Fruit fly (Drosophila melanogaster) whole organism, wandering third instar larva: ENCODE measurements around the gene CG15563.

Experiments
- Abd-B ChIP-seq: fragments of >200 bp; optimal IDR thresholded peaks from 2 replicates; lab custom pipeline; 2017; ENCODE audit warnings: missing biosample characterization, missing genetic modification characterization
- CG9705 ChIP-seq: fragments of 200-800 bp; sonication (Bioruptor generic); optimal IDR thresholded peaks from 2 replicates; lab custom pipeline; 2018; ENCODE audit warnings: missing biosample characterization, mild to moderate bottlenecking, missing genetic modification characterization
- CrebA ChIP-seq: fragments of 200-800 bp; sonication (Bioruptor generic); optimal IDR thresholded peaks from 2 replicates; lab custom pipeline; 2016; ENCODE audit warnings: missing biosample characterization, mild to moderate bottlenecking, missing genetic modification characterization, borderline replicate concordance
- Dfd ChIP-seq: fragments of >200 bp; optimal IDR thresholded peaks from 2 replicates; lab custom pipeline; 2017; ENCODE audit warnings: missing biosample characterization, missing genetic modification characterization
- Dif ChIP-seq: fragments of 200-275, 200-300 bp; sonication (Bioruptor generic); optimal IDR thresholded peaks from 2 replicates; lab custom pipeline; 2018; ENCODE audit warnings: missing biosample characterization, missing genetic modification characterization; ENCODE audit not compliant: partially characterized antibody
- Hr83 ChIP-seq: fragments of 200-300 bp; sonication (Bioruptor generic); optimal IDR thresholded peaks from 2 replicates; lab custom pipeline; 2016; ENCODE audit warnings: missing biosample characterization, mild to moderate bottlenecking, missing genetic modification characterization, moderate library complexity; ENCODE audit not compliant: poor library complexity, severe bottlenecking
- Jra ChIP-seq: sonication (Bioruptor generic); optimal IDR thresholded peaks from 2 replicates; lab custom pipeline; 2016; ENCODE audit warnings: missing biosample characterization, missing genetic modification characterization
- Mio ChIP-seq: sonication (Bioruptor generic); optimal IDR thresholded peaks from 2 replicates; lab custom pipeline; 2016; ENCODE audit warnings: missing biosample characterization, missing genetic modification characterization
- Myc ChIP-seq: fragments of >200 bp; optimal IDR thresholded peaks from 2 replicates; lab custom pipeline; 2017
- OdsH ChIP-seq: fragments of 200-800 bp; sonication (Bioruptor generic); optimal IDR thresholded peaks from 2 replicates; lab custom pipeline; 2016; ENCODE audit warnings: missing biosample characterization, mild to moderate bottlenecking, missing genetic modification characterization
- Rel ChIP-seq, 2 experiments: fragments of 200-800 bp; sonication (Bioruptor generic) in 1 of 2; optimal IDR thresholded peaks; 2 replicates in 1 of 2; 3 replicates in 1 of 2; lab custom pipeline; 2016 to 2019; ENCODE audit warnings: mild to moderate bottlenecking in 2 of 2, missing biosample characterization in 2 of 2, missing genetic modification characterization in 2 of 2, moderate library complexity in 1 of 2
- Vsx2 ChIP-seq: fragments of 200-300, 225-300 bp; sonication (Bioruptor generic); optimal IDR thresholded peaks from 2 replicates; lab custom pipeline; 2018; ENCODE audit warnings: missing biosample characterization, missing genetic modification characterization; ENCODE audit not compliant: partially characterized antibody
- br ChIP-seq: fragments of 200-800 bp; sonication (Bioruptor generic); optimal IDR thresholded peaks from 2 replicates; lab custom pipeline; 2016; ENCODE audit warnings: missing biosample characterization, missing genetic modification characterization
- dl ChIP-seq, 2 experiments: fragments of 175-275, 200-275 bp in 1 of 2; fragments of 200-275 bp in 1 of 2; sonication (Bioruptor generic); optimal IDR thresholded peaks; lab custom pipeline; 2018; ENCODE audit warnings: mild to moderate bottlenecking in 2 of 2, missing biosample characterization in 2 of 2, missing genetic modification characterization in 2 of 2, moderate library complexity in 2 of 2; ENCODE audit not compliant: partially characterized antibody in 2 of 2, insufficient read depth in 1 of 2
- ey ChIP-seq: fragments of 200-800 bp; sonication (Bioruptor generic); optimal IDR thresholded peaks from 2 replicates; lab custom pipeline; 2016; ENCODE audit warnings: missing biosample characterization, missing genetic modification characterization
- foxo ChIP-seq, 2 experiments: fragments of 200-800 bp; sonication (Bioruptor generic); optimal IDR thresholded peaks; 2 replicates in 1 of 2; 3 replicates in 1 of 2; lab custom pipeline; 2016 to 2017; ENCODE audit warnings: missing biosample characterization in 2 of 2, missing genetic modification characterization in 2 of 2
- fru ChIP-seq: fragments of 200-800 bp; sonication (Bioruptor generic); optimal IDR thresholded peaks from 3 replicates; lab custom pipeline; 2016; ENCODE audit warnings: missing biosample characterization, mild to moderate bottlenecking, missing genetic modification characterization
- h ChIP-seq: fragments of 200-800 bp; sonication (Bioruptor generic); optimal IDR thresholded peaks from 3 replicates; lab custom pipeline; 2016; ENCODE audit warnings: missing biosample characterization, mild to moderate bottlenecking, missing genetic modification characterization
- jim ChIP-seq: fragments of 175-275, 200-325 bp; sonication (Bioruptor generic); optimal IDR thresholded peaks from 2 replicates; lab custom pipeline; 2016; ENCODE audit warnings: missing biosample characterization, mild to moderate bottlenecking, missing genetic modification characterization
- lola ChIP-seq: fragments of >200 bp; optimal IDR thresholded peaks from 2 replicates; lab custom pipeline; 2017; ENCODE audit warnings: missing biosample characterization, missing genetic modification characterization
- psq ChIP-seq: fragments of 200-800 bp; sonication (Bioruptor generic); optimal IDR thresholded peaks from 3 replicates; lab custom pipeline; 2017; ENCODE audit warnings: missing biosample characterization, mild to moderate bottlenecking, missing genetic modification characterization, moderate library complexity
- rgr ChIP-seq: fragments of 200-800 bp; sonication (Bioruptor generic); optimal IDR thresholded peaks from 3 replicates; lab custom pipeline; 2016; ENCODE audit warnings: missing biosample characterization, mild to moderate bottlenecking, missing genetic modification characterization
- sv ChIP-seq: fragments of 200-800 bp; sonication (Bioruptor generic); optimal IDR thresholded peaks from 3 replicates; lab custom pipeline; 2016; ENCODE audit warnings: missing biosample characterization, missing genetic modification characterization
- tai ChIP-seq: sonication (Bioruptor generic); optimal IDR thresholded peaks from 2 replicates; lab custom pipeline; 2016; ENCODE audit warnings: missing biosample characterization, missing genetic modification characterization

The CG15563 gene

dm6 chr3R:31196731-31197130, 35.4 kb downstream of the CG15563 start, which contains the start of gene CG1544:
Gene CG1544, plus strand, starts transcription at chr3R:31196916.
- TF ChIP-seq Abd-B (GFP tag; lab: Kevin White, UChicago), result no peak
- no peak for TF ChIP-seq tai (GFP tag; lab: Kevin White, UChicago)
- peak; percentile 14 for TF ChIP-seq Hr83 (GFP tag; lab: Kevin White, UChicago)
- no peak for TF ChIP-seq foxo (GFP tag; optimal IDR thresholded peaks at IDR 0.05; lab: Kevin White, UChicago)
- TF ChIP-seq Mio, result no peak
- peak; percentile 45 for TF ChIP-seq Myc (lab: Kevin White, UChicago)
- TF ChIP-seq rgr (GFP tag; lab: Kevin White, UChicago), result no peak
- no peak for TF ChIP-seq Rel (GFP tag; optimal IDR thresholded peaks at IDR 0.05; lab: Kevin White, UChicago)
- TF ChIP-seq Rel (tag; optimal IDR thresholded peaks at IDR 0.05; lab: Kevin White, UChicago), result peak; percentile 77

DNA sequence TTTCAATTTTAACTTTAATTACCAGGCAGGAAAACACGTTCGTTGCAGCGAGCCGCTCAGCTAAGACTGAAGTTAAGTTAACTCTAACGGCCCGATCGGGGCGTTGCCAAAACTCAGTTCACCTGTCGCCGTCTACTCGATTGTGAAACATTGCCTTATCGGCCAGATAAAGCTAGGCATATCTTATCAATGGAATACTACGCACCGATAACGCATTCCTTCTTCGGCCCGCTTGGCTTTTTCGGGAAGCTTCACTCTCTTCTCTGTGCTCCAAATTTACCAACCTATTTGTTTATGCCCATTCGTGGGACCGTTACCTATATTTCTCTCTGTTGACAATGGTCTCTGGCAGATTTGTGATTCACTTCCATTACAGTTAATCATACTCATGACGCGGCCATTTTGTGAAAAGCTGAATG, 36.4 kb downstream of the CG15563 start, which contains the start of gene mesh:
Gene mesh (minus strand): TSS at position 68 of the 419 bp plus-strand sequence.
- TF ChIP-seq Dfd (no peak), Rel (GFP tag; optimal IDR thresholded peaks at IDR 0.05; lab: Kevin White, UChicago) (no peak), Rel (tag; optimal IDR thresholded peaks at IDR 0.05; lab: Kevin White, UChicago) (peak; percentile 60), lola (GFP tag; lab: Kevin White, UChicago) (no peak), Jra (GFP tag; lab: Kevin White, UChicago) (peak; percentile 11), CrebA (GFP tag; lab: Kevin White, UChicago) (peak; percentile 6), Vsx2 (GFP tag; lab: Kevin White, UChicago) (peak; percentile 61), h (GFP tag; lab: Kevin White, UChicago) (peak; percentile 45), fru (GFP tag; lab: Kevin White, UChicago) (peak; percentile 46), OdsH (GFP tag; lab: Kevin White, UChicago) (no peak), br (peak; percentile 38), psq (peak; percentile 30), Dif (GFP tag; lab: Kevin White, UChicago) (peak; percentile 54), dl (GFP tag; optimal IDR thresholded peaks at IDR 0.05; lab: Kevin White, UChicago; ENCODE audit: insufficient read depth in 1 of 2, partially characterized antibody in 2 of 2) (no peak)

DNA sequence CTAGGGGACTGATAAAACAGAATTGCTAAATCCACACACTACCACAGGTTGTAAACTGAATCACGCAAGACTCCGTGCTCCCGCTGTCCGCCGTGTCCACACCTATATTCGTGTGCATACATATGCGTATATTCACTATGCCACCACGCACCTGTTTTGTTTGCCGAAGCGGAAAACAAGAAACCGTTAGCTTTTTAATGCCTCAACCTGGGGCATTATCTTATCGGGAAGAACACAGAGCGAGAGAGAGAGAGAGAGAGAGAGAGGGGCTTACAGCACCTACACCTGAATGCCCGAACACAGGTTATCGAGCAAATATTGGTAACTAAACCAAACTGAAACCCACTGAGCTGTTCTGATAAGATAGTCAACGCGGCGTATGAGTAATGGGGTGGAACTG, 37.5 kb downstream of the CG15563 start:
- peak; percentile 11 for TF ChIP-seq h (GFP tag; lab: Kevin White, UChicago)
- no peak for TF ChIP-seq sv

- no peak for TF ChIP-seq Vsx2 (GFP tag; lab: Kevin White, UChicago)
- TF ChIP-seq lola (GFP tag; lab: Kevin White, UChicago), result no peak
- no peak for TF ChIP-seq ey (GFP tag; lab: Kevin White, UChicago)
- no peak for TF ChIP-seq CG9705 (GFP tag; lab: Kevin White, UChicago)
- TF ChIP-seq fru (GFP tag; lab: Kevin White, UChicago), result no peak
- TF ChIP-seq, all 38 proteins: peak for 0
Measured at dm6 chr3R:31193062-31193461, 39.1 kb downstream of the CG15563 start, which contains the start of gene bnk. Gene bnk, plus strand, starts transcription at chr3R:31193362.

- no peak for TF ChIP-seq jim (GFP tag; lab: Kevin White, UChicago)
Measured at dm6 chr3R:31181816-31182215, 50.3 kb downstream of the CG15563 start.
